Fruit fly (Drosophila melanogaster) Kc167 (cell line): ENCODE data around the gene CG32267.

Experiments
- Myc ChIP-seq: fragments of >200 bp; optimal IDR thresholded peaks from 2 replicates; lab custom pipeline; 2017; ENCODE audit warnings: missing external identifiers
- Sin3A ChIP-seq: fragments of >200 bp; optimal IDR thresholded peaks from 2 replicates; lab custom pipeline; 2018; ENCODE audit warnings: missing external identifiers
- insv ChIP-seq: fragments of >200 bp; optimal IDR thresholded peaks from 3 replicates; lab custom pipeline; 2018; ENCODE audit warnings: missing external identifiers
- psq ChIP-seq: fragments of >200 bp; optimal IDR thresholded peaks from 2 replicates; lab custom pipeline; 2017; ENCODE audit warnings: missing external identifiers
- ttk ChIP-seq: sonication (Bioruptor generic); optimal IDR thresholded peaks from 2 replicates; lab custom pipeline; 2017; ENCODE audit warnings: missing external identifiers

- TF ChIP-seq insv (lab: Kevin White, UChicago) (no peak), ttk (no peak), psq (lab: Kevin White, UChicago) (no peak), Sin3A (no peak), Myc (no peak)
Measured at dm6 chr3L:3512567-3512966, 40.7 kb upstream of the CG32267 start, which contains the start of gene ImpE2.
